Worm (Caenorhabditis elegans) whole organism, L4 larva: ENCODE measurements around the gene F13E9.11.
A peak's percentile ranks its signal among the peaks of the same experiment; 100 is the strongest.

Source experiments
- F26F4.8 ChIP-seq: fragments of 200-800 bp; sonication (Bioruptor generic); conservative IDR thresholded peaks from 2 replicates; pipeline ENCODE4 v1.3.6; 2022; ENCODE audit warnings: missing genetic modification characterization, missing compliant biosample characterization
- F49E8.2 ChIP-seq: sonication (generic microtip); optimal IDR thresholded peaks from 2 replicates; lab custom pipeline; 2016; ENCODE audit warnings: missing compliant biosample characterization, mild to moderate bottlenecking, missing genetic modification characterization, borderline replicate concordance
- aha-1 ChIP-seq: fragments of 150-350 bp; peaks from one replicate; lab custom pipeline; 2014; ENCODE audit warnings: missing biosample characterization, missing genetic modification characterization
- aly-2 ChIP-seq: sonication (generic microtip); optimal IDR thresholded peaks from 2 replicates; lab custom pipeline; 2018; ENCODE audit warnings: missing biosample characterization, missing genetic modification characterization
- arid-1 ChIP-seq: fragments of 200-800 bp; sonication (Bioruptor generic); conservative IDR thresholded peaks from 2 replicates; pipeline ENCODE4 v1.3.6; 2022; ENCODE audit warnings: missing genetic modification reagents, missing genetic modification characterization, missing compliant biosample characterization
- attf-4 ChIP-seq: sonication (generic microtip); optimal IDR thresholded peaks from 3 replicates; lab custom pipeline; 2017; ENCODE audit warnings: missing biosample characterization, missing genetic modification characterization
- ceh-20 ChIP-seq: fragments of 200-800 bp; sonication (Bioruptor generic); IDR thresholded peaks from 2 replicates; pipeline ENCODE4 v1.3.6; 2022; ENCODE audit warnings: missing genetic modification reagents, missing genetic modification characterization, missing compliant biosample characterization
- ceh-32 ChIP-seq: sonication (generic microtip); optimal IDR thresholded peaks from 2 replicates; lab custom pipeline; 2016; ENCODE audit warnings: mild to moderate bottlenecking, missing genetic modification characterization, missing compliant biosample characterization; ENCODE audit not compliant: poor library complexity
- ceh-82 ChIP-seq: sonication (generic microtip); optimal IDR thresholded peaks from 2 replicates; lab custom pipeline; 2017; ENCODE audit warnings: missing biosample characterization, missing genetic modification characterization
- ctbp-1 ChIP-seq: fragments of 200-800 bp; sonication (Bioruptor generic); IDR thresholded peaks from 2 replicates; pipeline ENCODE4 v1.3.6; 2022; ENCODE audit warnings: missing genetic modification reagents, missing genetic modification characterization, missing compliant biosample characterization
- daf-16 ChIP-seq, 3 experiments: sonication (generic microtip); optimal IDR thresholded peaks; 2 replicates each; lab custom pipeline; 2016 to 2017; ENCODE audit warnings: missing genetic modification characterization in 3 of 3, missing genetic modification reagents in 3 of 3, mild to moderate bottlenecking in 2 of 3, missing compliant biosample characterization in 2 of 3, missing biosample characterization in 1 of 3, moderate library complexity in 1 of 3
- daf-8 ChIP-seq: fragments of 200-800 bp; sonication (Bioruptor generic); IDR thresholded peaks from 2 replicates; pipeline ENCODE4 v1.3.6; 2022; ENCODE audit warnings: missing genetic modification characterization, missing compliant biosample characterization
- dmd-6 ChIP-seq: fragments of 200-800 bp; sonication (Bioruptor generic); IDR thresholded peaks from 2 replicates; pipeline ENCODE4 v1.3.6; 2022; ENCODE audit warnings: missing genetic modification reagents, missing genetic modification characterization, missing compliant biosample characterization
- dmd-8 ChIP-seq: fragments of 200-800 bp; sonication (Bioruptor generic); IDR thresholded peaks from 2 replicates; pipeline ENCODE4 v1.3.6; 2022; ENCODE audit warnings: missing genetic modification characterization, missing compliant biosample characterization
- dmd-9 ChIP-seq: fragments of 200-800 bp; sonication (Bioruptor generic); IDR thresholded peaks from 2 replicates; pipeline ENCODE4 v1.3.6; 2022; ENCODE audit warnings: missing genetic modification reagents, missing genetic modification characterization, missing compliant biosample characterization
- dve-1 ChIP-seq: sonication (generic microtip); optimal IDR thresholded peaks from 2 replicates; lab custom pipeline; 2017; ENCODE audit warnings: antibody characterized with exemption, mild to moderate bottlenecking, missing genetic modification characterization, missing compliant biosample characterization; ENCODE audit not compliant: insufficient read depth
- egl-27 ChIP-seq: sonication (generic microtip); optimal IDR thresholded peaks from 3 replicates; lab custom pipeline; 2017; ENCODE audit warnings: missing biosample characterization, missing genetic modification reagents, missing genetic modification characterization
- egl-43 ChIP-seq: fragments of 200-800 bp; sonication (Bioruptor generic); IDR thresholded peaks from 2 replicates; pipeline ENCODE4 v1.3.6; 2022; ENCODE audit warnings: missing genetic modification reagents, missing genetic modification characterization, missing compliant biosample characterization
- gei-8 ChIP-seq: fragments of 200-800 bp; sonication (Bioruptor generic); optimal IDR thresholded peaks from 2 replicates; lab custom pipeline; 2018; ENCODE audit warnings: mild to moderate bottlenecking, missing genetic modification characterization, missing compliant biosample characterization
- hlh-30 ChIP-seq: sonication (generic microtip); optimal IDR thresholded peaks from 2 replicates; lab custom pipeline; 2017; ENCODE audit warnings: antibody characterized with exemption, mild to moderate bottlenecking, missing genetic modification characterization, missing compliant biosample characterization; ENCODE audit not compliant: insufficient read depth
- hmg-1.1 ChIP-seq: fragments of 200-800 bp; sonication (Bioruptor generic); IDR thresholded peaks from 2 replicates; pipeline ENCODE4 v1.3.6; 2022; ENCODE audit warnings: missing genetic modification reagents, missing genetic modification characterization, missing compliant biosample characterization
- jun-1 ChIP-seq: fragments of 150-350 bp; optimal IDR thresholded peaks from 2 replicates; lab custom pipeline; 2014; ENCODE audit warnings: missing biosample characterization, missing genetic modification reagents, missing genetic modification characterization
- lim-7 ChIP-seq: fragments of 200-800 bp; sonication (Bioruptor generic); IDR thresholded peaks from 2 replicates; pipeline ENCODE4 v1.3.6; 2022; ENCODE audit warnings: missing genetic modification characterization, missing compliant biosample characterization
- mdt-29 ChIP-seq: fragments of 200-800 bp; sonication (Bioruptor generic); IDR thresholded peaks from 2 replicates; pipeline ENCODE4 v1.3.6; 2022; ENCODE audit warnings: missing genetic modification reagents, missing genetic modification characterization, missing compliant biosample characterization
- nhr-102 ChIP-seq: sonication (generic microtip); optimal IDR thresholded peaks from 2 replicates; lab custom pipeline; 2016; ENCODE audit warnings: mild to moderate bottlenecking, missing genetic modification characterization, moderate library complexity, missing compliant biosample characterization
- nhr-237 ChIP-seq: sonication (generic microtip); optimal IDR thresholded peaks from 2 replicates; lab custom pipeline; 2017; ENCODE audit warnings: missing biosample characterization, missing genetic modification characterization
- nhr-6 ChIP-seq: fragments of 150-350 bp; optimal IDR thresholded peaks from 2 replicates; lab custom pipeline; 2014; ENCODE audit warnings: missing biosample characterization, missing genetic modification characterization
- nhr-76 ChIP-seq: fragments of 150-350 bp; optimal IDR thresholded peaks from 2 replicates; lab custom pipeline; 2014; ENCODE audit warnings: missing biosample characterization, missing genetic modification characterization
- skn-1 ChIP-seq: fragments of 150-350 bp; optimal IDR thresholded peaks from 2 replicates; lab custom pipeline; 2014; ENCODE audit warnings: missing biosample characterization, missing genetic modification characterization
- snpc-4 ChIP-seq: fragments of 150-350 bp; optimal IDR thresholded peaks from 2 replicates; lab custom pipeline; 2014; ENCODE audit warnings: missing biosample characterization, missing genetic modification characterization
- tag-97 ChIP-seq: fragments of 200-800 bp; sonication (Bioruptor generic); IDR thresholded peaks from 2 replicates; pipeline ENCODE4 v1.3.6; 2022; ENCODE audit warnings: missing genetic modification characterization, missing compliant biosample characterization
- tra-1 ChIP-seq: fragments of 200-800 bp; sonication (Bioruptor generic); IDR thresholded peaks from 2 replicates; pipeline ENCODE4 v1.3.6; 2022; ENCODE audit warnings: missing genetic modification reagents, missing genetic modification characterization, missing compliant biosample characterization
- unc-130 ChIP-seq: sonication (generic microtip); optimal IDR thresholded peaks from 2 replicates; lab custom pipeline; 2016; ENCODE audit warnings: missing genetic modification reagents, missing genetic modification characterization, missing compliant biosample characterization
- unc-39 ChIP-seq: sonication (generic microtip); optimal IDR thresholded peaks from 2 replicates; lab custom pipeline; 2017; ENCODE audit warnings: missing biosample characterization, missing genetic modification characterization
- unc-62 ChIP-seq, 3 experiments: fragments of 150-350 bp in 1 of 3; sonication (generic microtip); optimal IDR thresholded peaks in 2 of 3; peaks in 1 of 3; 1 replicate in 1 of 3; 2 replicates in 2 of 3; lab custom pipeline; 2014 to 2017; ENCODE audit warnings: missing biosample characterization in 3 of 3, missing genetic modification characterization in 3 of 3, missing genetic modification reagents in 3 of 3, missing genotype in 1 of 3
- zip-2 ChIP-seq: fragments of 150-350 bp; optimal IDR thresholded peaks from 2 replicates; lab custom pipeline; 2014; ENCODE audit warnings: missing biosample characterization, missing genetic modification characterization
- ztf-11 ChIP-seq: fragments of 150-350 bp; optimal IDR thresholded peaks from 2 replicates; lab custom pipeline; 2014; ENCODE audit warnings: missing biosample characterization, missing genetic modification characterization

The F13E9.11 gene

DNA sequence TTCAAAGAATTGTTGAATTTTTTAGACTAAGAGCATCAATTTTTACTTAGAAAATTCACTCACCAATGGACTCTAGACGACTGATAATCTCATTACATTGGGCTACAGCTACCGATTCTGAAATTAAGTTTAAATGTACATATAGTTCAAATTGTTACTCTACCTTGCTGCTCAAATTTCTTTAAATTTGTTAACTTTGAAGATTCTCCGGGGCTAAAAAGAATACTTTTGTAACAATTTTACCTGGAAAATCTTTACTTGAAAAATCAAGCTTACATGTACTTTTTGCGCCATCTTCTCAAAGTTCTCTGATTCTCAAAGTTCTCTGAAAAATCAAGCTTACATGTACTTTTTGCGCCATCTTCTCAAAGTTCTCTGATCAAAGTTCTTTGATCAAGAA lies 10.6 kb upstream of the F13E9.11 start, which contains the start of gene sdz-13:
sdz-13 (minus strand) TSS at position 101 of the 400 bp plus-strand sequence.
- no peak for TF ChIP-seq dve-1 (tag; lab: Kevin White, UChicago)
- no peak for TF ChIP-seq dmd-8 (GFP tag; lab: Robert Waterston, UW)
- TF ChIP-seq daf-8 (GFP tag; lab: Robert Waterston, UW) = no peak
- no peak for TF ChIP-seq lim-7 (GFP tag; lab: Robert Waterston, UW)
- TF ChIP-seq mdt-29 (GFP tag; lab: Robert Waterston, UW) = no peak
- TF ChIP-seq hmg-1.1 (GFP tag; lab: Robert Waterston, UW) = no peak
- no peak for TF ChIP-seq nhr-102
- TF ChIP-seq arid-1 (GFP tag; lab: Robert Waterston, UW) = no peak
- no peak for TF ChIP-seq unc-62 (GFP tag; optimal IDR thresholded peaks at IDR 0.05 in 1 of 2; lab: Kevin White, UChicago)
- no peak for TF ChIP-seq unc-62 (tag; optimal IDR thresholded peaks at IDR 0.05; lab: Kevin White, UChicago)
- no peak for TF ChIP-seq unc-39 (tag; lab: Kevin White, UChicago)

DNA sequence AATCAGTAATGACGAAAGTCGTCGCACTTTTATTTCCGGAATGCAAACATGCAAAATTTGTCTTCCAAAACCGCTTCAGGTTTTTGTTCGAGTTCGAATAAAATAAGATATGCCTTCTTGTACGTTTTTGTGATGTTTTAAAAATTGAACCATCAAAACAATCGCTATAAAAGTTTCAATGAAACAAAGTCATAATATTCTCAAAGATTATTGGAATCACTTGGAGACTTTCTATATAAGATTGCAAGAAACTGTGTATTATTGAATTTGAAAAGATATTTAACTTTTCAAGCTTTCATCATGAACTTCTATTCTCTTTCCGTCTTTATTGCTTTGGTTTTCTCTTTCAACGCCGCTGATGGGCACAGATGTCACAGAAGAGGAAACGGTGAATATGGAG lies 7.9 kb upstream of the F13E9.11 start, which contains the start of gene fipr-14:
fipr-14 (plus strand) TSS at position 301 of the 400 bp plus-strand sequence.
- TF ChIP-seq unc-62 (GFP tag; optimal IDR thresholded peaks at IDR 0.05 in 1 of 2; lab: Kevin White, UChicago) (peak in 1 of 2 experiments; percentile 65), unc-62 (tag; optimal IDR thresholded peaks at IDR 0.05; lab: Kevin White, UChicago) (no peak), gei-8 (GFP tag; lab: Kevin White, UChicago) (no peak)

- no peak for TF ChIP-seq aly-2
- no peak for TF ChIP-seq unc-39 (tag; lab: Kevin White, UChicago)
- TF ChIP-seq unc-130 (GFP tag; lab: Kevin White, UChicago) = no peak
- no peak for TF ChIP-seq ceh-32
- no peak for TF ChIP-seq unc-62 (GFP tag; optimal IDR thresholded peaks at IDR 0.05 in 1 of 2; lab: Kevin White, UChicago)
- TF ChIP-seq unc-62 (tag; optimal IDR thresholded peaks at IDR 0.05; lab: Kevin White, UChicago) = no peak
- no peak for TF ChIP-seq skn-1
Measured at ce11 chrIV:10874527-10874926, 5.6 kb upstream of the F13E9.11 start, which contains the start of gene F13E9.12. F13E9.12 (minus strand) TSS chrIV:10874627.

- TF ChIP-seq ztf-11 (tag; lab: Kevin White, UChicago) = no peak
- TF ChIP-seq lim-7 (GFP tag; lab: Robert Waterston, UW) = no peak
- no peak for TF ChIP-seq nhr-102
- TF ChIP-seq mdt-29 (GFP tag; lab: Robert Waterston, UW) = no peak
- no peak for TF ChIP-seq dmd-6 (GFP tag; lab: Robert Waterston, UW)
- no peak for TF ChIP-seq ctbp-1
- TF ChIP-seq nhr-237 (tag; lab: Kevin White, UChicago) = no peak
- no peak for TF ChIP-seq daf-16 (GFP tag; optimal IDR thresholded peaks at IDR 0.05; lab: Kevin White, UChicago)
- TF ChIP-seq daf-16 (tag; optimal IDR thresholded peaks at IDR 0.05; lab: Kevin White, UChicago) = no peak
- no peak for TF ChIP-seq snpc-4 (tag; lab: Kevin White, UChicago)
- no peak for TF ChIP-seq ceh-20 (GFP tag; lab: Robert Waterston, UW)
- TF ChIP-seq gei-8 (GFP tag; lab: Kevin White, UChicago) = no peak
- no peak for TF ChIP-seq ceh-82 (tag; lab: Kevin White, UChicago)
- no peak for TF ChIP-seq jun-1 (tag; lab: Kevin White, UChicago)
- no peak for TF ChIP-seq F49E8.2
- TF ChIP-seq hlh-30 = no peak
- no peak for TF ChIP-seq nhr-76 (tag; lab: Kevin White, UChicago)
Measured at ce11 chrIV:10870158-10870557, 1.2 kb upstream of the F13E9.11 start.

DNA sequence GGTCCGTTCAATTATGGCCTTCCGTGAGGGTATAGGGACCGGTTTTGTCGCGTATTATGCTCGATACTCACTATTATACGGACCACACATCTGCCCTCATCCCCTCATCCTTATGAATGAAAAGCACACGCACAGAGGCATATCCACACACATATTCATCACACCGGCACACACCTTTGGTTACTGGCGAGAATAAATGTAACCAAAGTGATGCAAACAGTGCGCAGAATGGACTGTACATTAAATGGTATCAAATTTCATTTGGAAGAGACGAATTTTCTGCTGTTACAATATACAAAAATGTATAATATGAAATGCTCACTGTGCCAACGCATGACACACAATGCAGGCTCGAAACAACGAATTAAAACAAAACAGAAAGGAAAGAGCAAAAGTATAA lies 707 bp upstream of the F13E9.11 start:
- TF ChIP-seq nhr-6 (tag; lab: Kevin White, UChicago) (no peak), egl-27 (no peak), nhr-102 (no peak), unc-62 (GFP tag; optimal IDR thresholded peaks at IDR 0.05 in 1 of 2; lab: Kevin White, UChicago) (peak in 1 of 2 experiments; percentile 44), unc-62 (tag; optimal IDR thresholded peaks at IDR 0.05; lab: Kevin White, UChicago) (no peak), attf-4 (no peak), F26F4.8 (GFP tag; lab: Robert Waterston, UW) (no peak), tra-1 (GFP tag; lab: Robert Waterston, UW) (no peak), tag-97 (GFP tag; lab: Robert Waterston, UW) (no peak), dve-1 (tag; lab: Kevin White, UChicago) (no peak), zip-2 (tag; lab: Kevin White, UChicago) (no peak), dmd-9 (GFP tag; lab: Robert Waterston, UW) (no peak), ceh-82 (tag; lab: Kevin White, UChicago) (no peak), aha-1 (tag; lab: Kevin White, UChicago) (peak; percentile 88), egl-43 (GFP tag; lab: Robert Waterston, UW) (no peak)
